Fruit fly (Drosophila melanogaster) whole organism, embryonic: Measurements from ENCODE around the gene CG34310.

Experiments used
- ATbp ChIP-seq: fragments of 200-800 bp; sonication (Bioruptor generic); optimal IDR thresholded peaks from 2 replicates; lab custom pipeline; 2017; ENCODE audit warnings: missing biosample characterization, mild to moderate bottlenecking, missing genetic modification characterization, missing genetic modification reagents
- Adf1 ChIP-seq: fragments of 200-800 bp; sonication (Bioruptor generic); IDR thresholded peaks from 2 replicates; pipeline ENCODE4 v1.3.6; 2022; ENCODE audit warnings: missing biosample characterization, missing genetic modification characterization
- Antp ChIP-seq: fragments of 200-800 bp; sonication (Bioruptor generic); optimal IDR thresholded peaks from 3 replicates; lab custom pipeline; 2016; ENCODE audit warnings: missing biosample characterization, missing genetic modification characterization
- Atf-2 ChIP-seq: fragments of 200-800 bp; sonication (Bioruptor generic); optimal IDR thresholded peaks from 2 replicates; lab custom pipeline; 2016; ENCODE audit warnings: missing biosample characterization, missing genetic modification characterization
- BEAF-32 ChIP-seq: fragments of 200-800 bp; sonication (Bioruptor generic); optimal IDR thresholded peaks from 3 replicates; lab custom pipeline; 2017; ENCODE audit warnings: missing biosample characterization, missing genetic modification characterization, mild to moderate bottlenecking, moderate library complexity, missing genetic modification reagents
- CG10267 ChIP-seq: fragments of 200-800 bp; sonication (Bioruptor generic); optimal IDR thresholded peaks from 2 replicates; lab custom pipeline; 2018; ENCODE audit warnings: missing biosample characterization, mild to moderate bottlenecking, missing genetic modification characterization, moderate library complexity
- CG10654 ChIP-seq: fragments of 200-800 bp; sonication (Bioruptor generic); optimal IDR thresholded peaks from 2 replicates; lab custom pipeline; 2016; ENCODE audit warnings: missing biosample characterization, missing genetic modification characterization
- CG11247 ChIP-seq: fragments of 200-800 bp; sonication (Bioruptor generic); IDR thresholded peaks from 2 replicates; pipeline ENCODE4 v1.3.6; 2022; ENCODE audit warnings: missing biosample characterization, missing genetic modification characterization
- CG11696 ChIP-seq: fragments of 200-800 bp; sonication (Bioruptor generic); IDR thresholded peaks from 2 replicates; pipeline ENCODE4 v1.3.6; 2022; ENCODE audit warnings: missing biosample characterization, missing genetic modification characterization
- CG12155 ChIP-seq: fragments of 200-800 bp; sonication (Bioruptor generic); optimal IDR thresholded peaks from 3 replicates; lab custom pipeline; 2016; ENCODE audit warnings: missing biosample characterization, missing genetic modification characterization
- CG16815 ChIP-seq: fragments of 200-800 bp; sonication (Bioruptor generic); optimal IDR thresholded peaks from 3 replicates; lab custom pipeline; 2017; ENCODE audit warnings: missing biosample characterization, mild to moderate bottlenecking, missing genetic modification characterization
- CG18262 ChIP-seq: fragments of 200-800 bp; optimal IDR thresholded peaks from 3 replicates; lab custom pipeline; 2019; ENCODE audit warnings: missing biosample characterization, mild to moderate bottlenecking, missing genetic modification characterization, moderate library complexity
- CG2120 ChIP-seq: fragments of 200-800 bp; sonication (Bioruptor generic); optimal IDR thresholded peaks from 3 replicates; lab custom pipeline; 2016; ENCODE audit warnings: missing biosample characterization, missing genetic modification characterization
- CG30403 ChIP-seq: fragments of 200-800 bp; sonication (Bioruptor generic); optimal IDR thresholded peaks from 3 replicates; lab custom pipeline; 2016; ENCODE audit warnings: missing biosample characterization, missing genetic modification characterization
- CG31365 ChIP-seq: fragments of 200-800 bp; sonication (Bioruptor generic); optimal IDR thresholded peaks from 2 replicates; lab custom pipeline; 2018; ENCODE audit warnings: missing biosample characterization, mild to moderate bottlenecking, missing genetic modification characterization
- CG31441 ChIP-seq: fragments of 200-800 bp; sonication (Bioruptor generic); IDR thresholded peaks from 2 replicates; pipeline ENCODE4 v1.3.6; 2022; ENCODE audit warnings: missing biosample characterization, missing genetic modification characterization
- CG8281 ChIP-seq: fragments of 200-800 bp; sonication (Bioruptor generic); optimal IDR thresholded peaks from 2 replicates; lab custom pipeline; 2018; ENCODE audit warnings: missing biosample characterization, mild to moderate bottlenecking, missing genetic modification characterization, moderate library complexity
- CG9215 ChIP-seq: fragments of 200-800 bp; sonication (Bioruptor generic); IDR thresholded peaks from 2 replicates; pipeline ENCODE4 v1.3.6; 2022; ENCODE audit warnings: missing biosample characterization, missing genetic modification characterization
- Dbx ChIP-seq: fragments of 200-800 bp; sonication (Bioruptor generic); IDR thresholded peaks from 3 replicates; pipeline ENCODE4 v1.3.6; 2022; ENCODE audit warnings: missing biosample characterization, missing genetic modification characterization
- Dip3 ChIP-seq: fragments of 200-800 bp; sonication (Bioruptor generic); optimal IDR thresholded peaks from 3 replicates; lab custom pipeline; 2016; ENCODE audit warnings: missing biosample characterization, missing genetic modification characterization
- HmgD ChIP-seq: fragments of 200-800 bp; sonication (Bioruptor generic); optimal IDR thresholded peaks from 3 replicates; lab custom pipeline; 2016; ENCODE audit warnings: missing biosample characterization, missing genetic modification characterization
- Lim3 ChIP-seq: fragments of 200-800 bp; sonication (Bioruptor generic); IDR thresholded peaks from 2 replicates; pipeline ENCODE4 v1.3.6; 2022; ENCODE audit warnings: missing biosample characterization, missing genetic modification characterization
- Mrtf ChIP-seq: fragments of 200-800 bp; sonication (Bioruptor generic); IDR thresholded peaks from 3 replicates; pipeline ENCODE4 v1.3.6; 2022; ENCODE audit warnings: missing biosample characterization, missing genetic modification characterization
- NC2α ChIP-seq: fragments of 200-800 bp; sonication (Bioruptor generic); optimal IDR thresholded peaks from 2 replicates; lab custom pipeline; 2016; ENCODE audit warnings: missing biosample characterization, missing genetic modification characterization
- Scr ChIP-seq: fragments of 200-800 bp; sonication (Bioruptor generic); IDR thresholded peaks from 2 replicates; pipeline ENCODE4 v1.3.6; 2022; ENCODE audit warnings: missing biosample characterization, missing genetic modification characterization; ENCODE audit not compliant: partially characterized antibody
- TFAM ChIP-seq: fragments of 200-800 bp; sonication (Bioruptor generic); optimal IDR thresholded peaks from 2 replicates; lab custom pipeline; 2017; ENCODE audit warnings: missing biosample characterization, missing genetic modification characterization, inconsistent platforms
- Trl ChIP-seq, 3 experiments: fragments of >200 bp in 2 of 3; fragments of 200-800 bp in 1 of 3; sonication (Bioruptor generic) in 1 of 3; optimal IDR thresholded peaks; 2 replicates in 1 of 3; 3 replicates in 2 of 3; lab custom pipeline; 2016 to 2017; ENCODE audit warnings: missing biosample characterization in 1 of 3, missing genetic modification characterization in 1 of 3
- az2 ChIP-seq: fragments of 200-800 bp; sonication (Bioruptor generic); optimal IDR thresholded peaks from 3 replicates; lab custom pipeline; 2016; ENCODE audit warnings: missing biosample characterization, missing genetic modification characterization
- bab2 ChIP-seq: fragments of 200-800 bp; sonication (Bioruptor generic); optimal IDR thresholded peaks from 2 replicates; lab custom pipeline; 2016; ENCODE audit warnings: missing biosample characterization, missing genetic modification characterization
- cad ChIP-seq: fragments of >200 bp; optimal IDR thresholded peaks from 2 replicates; lab custom pipeline; 2017; ENCODE audit warnings: missing biosample characterization, missing genetic modification characterization
- chinmo ChIP-seq: fragments of 200-800 bp; sonication (Bioruptor generic); IDR thresholded peaks from 4 replicates; pipeline ENCODE4 v1.3.6; 2022; ENCODE audit warnings: missing biosample characterization, missing genetic modification characterization; ENCODE audit not compliant: partially characterized antibody
- cwo ChIP-seq: fragments of 200-800 bp; sonication (Bioruptor generic); optimal IDR thresholded peaks from 3 replicates; lab custom pipeline; 2017; ENCODE audit warnings: missing biosample characterization, missing genetic modification characterization, mild to moderate bottlenecking, moderate library complexity, missing genetic modification reagents
- dan ChIP-seq: fragments of 200-800 bp; sonication (Bioruptor generic); IDR thresholded peaks from 2 replicates; pipeline ENCODE4 v1.3.6; 2022; ENCODE audit warnings: missing biosample characterization, missing genetic modification characterization
- danr ChIP-seq: fragments of 200-800 bp; sonication (Bioruptor generic); IDR thresholded peaks from 2 replicates; pipeline ENCODE4 v1.3.6; 2022; ENCODE audit warnings: missing biosample characterization, missing genetic modification characterization
- dimm ChIP-seq: fragments of 200-800 bp; sonication (Bioruptor generic); IDR thresholded peaks from 2 replicates; pipeline ENCODE4 v1.3.6; 2022; ENCODE audit warnings: missing biosample characterization, missing genetic modification characterization
- dm ChIP-seq: fragments of 200-800 bp; sonication (Bioruptor generic); optimal IDR thresholded peaks from 3 replicates; lab custom pipeline; 2016; ENCODE audit warnings: missing biosample characterization, missing genetic modification characterization
- emc ChIP-seq: fragments of 200-800 bp; sonication (Bioruptor generic); optimal IDR thresholded peaks from 2 replicates; lab custom pipeline; 2016; ENCODE audit warnings: missing biosample characterization, missing genetic modification characterization
- exex ChIP-seq: fragments of 200-800 bp; sonication (Bioruptor generic); optimal IDR thresholded peaks from 4 replicates; lab custom pipeline; 2018; ENCODE audit warnings: missing biosample characterization, mild to moderate bottlenecking, missing genetic modification characterization, moderate library complexity
- fu2 ChIP-seq: fragments of 200-800 bp; sonication (Bioruptor generic); optimal IDR thresholded peaks from 2 replicates; lab custom pipeline; 2016; ENCODE audit warnings: missing biosample characterization, missing genetic modification characterization
- gcm ChIP-seq: fragments of 200-800 bp; sonication (Bioruptor generic); optimal IDR thresholded peaks from 2 replicates; lab custom pipeline; 2019; ENCODE audit warnings: missing biosample characterization, mild to moderate bottlenecking, missing genetic modification characterization, moderate library complexity
- gfzf ChIP-seq: fragments of 200-800 bp; sonication (Bioruptor generic); optimal IDR thresholded peaks from 2 replicates; lab custom pipeline; 2016; ENCODE audit warnings: missing biosample characterization, mild to moderate bottlenecking, missing genetic modification characterization, moderate library complexity
- grau ChIP-seq: fragments of 200-800 bp; optimal IDR thresholded peaks from 3 replicates; lab custom pipeline; 2019; ENCODE audit warnings: missing biosample characterization, mild to moderate bottlenecking, missing genetic modification characterization, moderate library complexity
- grn ChIP-seq: fragments of 200-800 bp; sonication (Bioruptor generic); optimal IDR thresholded peaks from 3 replicates; lab custom pipeline; 2017; ENCODE audit warnings: missing biosample characterization, missing genetic modification characterization
- jumu ChIP-seq: fragments of 200-800 bp; sonication (Bioruptor generic); optimal IDR thresholded peaks from 3 replicates; lab custom pipeline; 2016; ENCODE audit warnings: missing biosample characterization, missing genetic modification characterization
- onecut ChIP-seq: fragments of 200-800 bp; sonication (Bioruptor generic); IDR thresholded peaks from 2 replicates; pipeline ENCODE4 v1.3.6; 2022; ENCODE audit warnings: missing biosample characterization, missing genetic modification characterization
- otp ChIP-seq: fragments of 200-800 bp; sonication (Bioruptor generic); IDR thresholded peaks from 3 replicates; pipeline ENCODE4, ENCODE4 v1.3.6; 2022; ENCODE audit warnings: missing biosample characterization, missing genetic modification characterization
- slp2 ChIP-seq: fragments of 200-800 bp; sonication (Bioruptor generic); optimal IDR thresholded peaks from 2 replicates; lab custom pipeline; 2016; ENCODE audit warnings: missing biosample characterization, missing genetic modification characterization
- sna ChIP-seq: fragments of 200-800 bp; sonication (Bioruptor generic); IDR thresholded peaks from 2 replicates; pipeline ENCODE4 v1.3.6; 2022; ENCODE audit warnings: missing biosample characterization, missing genetic modification characterization; ENCODE audit not compliant: partially characterized antibody
- tin ChIP-seq: fragments of 200-800 bp; sonication (Bioruptor generic); optimal IDR thresholded peaks from 3 replicates; lab custom pipeline; 2016; ENCODE audit warnings: missing biosample characterization, missing genetic modification characterization
- twi ChIP-seq: fragments of 200-800 bp; optimal IDR thresholded peaks from 2 replicates; lab custom pipeline; 2019; ENCODE audit warnings: missing biosample characterization, mild to moderate bottlenecking, missing genetic modification characterization, moderate library complexity
- vvl ChIP-seq: fragments of 200-800 bp; sonication (Bioruptor generic); IDR thresholded peaks from 2 replicates; pipeline ENCODE4 v1.3.6; 2022; ENCODE audit warnings: missing biosample characterization, missing genetic modification characterization

Gene CG34310

DNA sequence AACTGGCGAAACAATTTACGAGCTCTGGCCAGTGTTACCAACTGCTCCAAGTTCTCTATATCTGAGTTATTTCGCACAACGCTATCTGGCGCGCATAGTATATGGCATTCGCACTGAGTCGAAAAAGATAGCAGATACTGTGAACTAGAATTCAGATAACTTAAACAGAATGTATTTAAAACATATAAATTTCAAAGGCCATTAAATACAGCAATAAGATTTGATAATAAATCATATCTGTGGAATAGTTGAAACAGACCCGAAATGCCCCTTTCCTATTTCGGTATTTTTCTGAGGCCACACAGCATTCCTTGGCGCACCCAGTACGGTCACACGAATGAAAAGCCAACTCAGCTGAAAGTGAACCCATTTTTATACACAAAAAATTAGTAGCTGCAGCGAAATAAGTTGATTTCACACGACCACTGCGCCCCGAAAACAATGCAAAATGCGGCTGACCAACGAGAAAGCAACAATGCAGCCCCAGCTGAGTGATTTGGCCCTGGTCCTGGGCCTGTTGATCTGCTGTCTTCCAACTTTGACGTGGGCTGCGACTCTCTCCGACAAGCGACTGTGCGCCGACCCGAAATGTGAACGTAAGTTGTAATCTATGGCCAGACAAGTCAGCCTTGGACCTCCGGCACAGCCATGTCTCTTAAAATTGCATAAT, 14.2 kb upstream of the CG34310 start, which contains the start of the genes CG31635 and Tango1 (continued):
- no peak for TF ChIP-seq CG11696 (GFP tag; lab: Robert Waterston, UW)
- no peak for TF ChIP-seq cwo
- TF ChIP-seq Antp (GFP tag; lab: Kevin White, UChicago), result peak; percentile 13
- no peak for TF ChIP-seq az2 (GFP tag; lab: Kevin White, UChicago)
- TF ChIP-seq vvl, result peak; percentile 62
- no peak for TF ChIP-seq bab2 (GFP tag; lab: Kevin White, UChicago)
- TF ChIP-seq twi, result no peak
- peak; percentile 50 for TF ChIP-seq BEAF-32 (GFP tag; lab: Kevin White, UChicago)
- TF ChIP-seq sna (GFP tag; lab: Robert Waterston, UW), result no peak
- no peak for TF ChIP-seq CG31441 (GFP tag; lab: Robert Waterston, UW)
- TF ChIP-seq dan (GFP tag; lab: Robert Waterston, UW), result no peak
- peak; percentile 30 for TF ChIP-seq CG30403 (GFP tag; lab: Kevin White, UChicago)
- TF ChIP-seq exex, result no peak
- TF ChIP-seq TFAM (GFP tag; lab: Kevin White, UChicago), result no peak
- TF ChIP-seq CG12155, result peak; percentile 6
- no peak for TF ChIP-seq Atf-2 (GFP tag; lab: Kevin White, UChicago)
- no peak for TF ChIP-seq dimm (GFP tag; lab: Robert Waterston, UW)
- TF ChIP-seq onecut (GFP tag; lab: Robert Waterston, UW), result no peak
- no peak for TF ChIP-seq chinmo
- no peak for TF ChIP-seq grn (GFP tag; lab: Kevin White, UChicago)
- peak; percentile 28 for TF ChIP-seq HmgD (GFP tag; lab: Kevin White, UChicago)
- no peak for TF ChIP-seq Trl (optimal IDR thresholded peaks at IDR 0.05; lab: Kevin White, UChicago)
- TF ChIP-seq Trl (GFP tag; optimal IDR thresholded peaks at IDR 0.05; lab: Kevin White, UChicago), result no peak
- TF ChIP-seq CG9215 (GFP tag; lab: Robert Waterston, UW), result peak; percentile 43
- TF ChIP-seq NC2α (GFP tag; lab: Kevin White, UChicago), result no peak
- no peak for TF ChIP-seq slp2 (GFP tag; lab: Kevin White, UChicago)
- TF ChIP-seq Dbx, result 0 out of 3 replicates have a peak, but pooled peaks have one; percentile 52
- TF ChIP-seq CG18262 (tag; lab: Kevin White, UChicago), result no peak
- no peak for TF ChIP-seq danr (GFP tag; lab: Robert Waterston, UW)
- no peak for TF ChIP-seq emc (GFP tag; lab: Kevin White, UChicago)
- TF ChIP-seq CG31365 (tag; lab: Kevin White, UChicago), result no peak
- TF ChIP-seq otp (GFP tag; lab: Robert Waterston, UW), result no peak
- TF ChIP-seq Lim3 (GFP tag; lab: Robert Waterston, UW), result no peak
- no peak for TF ChIP-seq CG16815 (GFP tag; lab: Kevin White, UChicago)
- TF ChIP-seq CG10654 (GFP tag; lab: Kevin White, UChicago), result no peak
- TF ChIP-seq gcm, result no peak
- no peak for TF ChIP-seq ATbp (GFP tag; lab: Kevin White, UChicago)
- peak; percentile 39 for TF ChIP-seq CG2120
- peak; percentile 96 for TF ChIP-seq gfzf (GFP tag; lab: Kevin White, UChicago)
- no peak for TF ChIP-seq cad (GFP tag; lab: Kevin White, UChicago)
- no peak for TF ChIP-seq CG11247 (GFP tag; lab: Robert Waterston, UW)
- TF ChIP-seq CG8281 (tag; lab: Kevin White, UChicago), result no peak
- no peak for TF ChIP-seq dm
- TF ChIP-seq grau (tag; lab: Kevin White, UChicago), result no peak
- peak; percentile 66 for TF ChIP-seq CG10267 (tag; lab: Kevin White, UChicago)
- no peak for TF ChIP-seq Scr
- TF ChIP-seq Adf1, result peak; percentile 34; the same call in 1 of the 2 replicates
- TF ChIP-seq tin (GFP tag; lab: Kevin White, UChicago), result no peak
- TF ChIP-seq jumu (GFP tag; lab: Kevin White, UChicago), result peak; percentile 24
- peak; percentile 12 for TF ChIP-seq Dip3 (GFP tag; lab: Kevin White, UChicago)
- TF ChIP-seq Mrtf (GFP tag; lab: Robert Waterston, UW), result no peak
- TF ChIP-seq fu2 (GFP tag; lab: Kevin White, UChicago), result no peak
